Fruit fly (Drosophila melanogaster): ENCODE data around the gene by.

by gene

DNA sequence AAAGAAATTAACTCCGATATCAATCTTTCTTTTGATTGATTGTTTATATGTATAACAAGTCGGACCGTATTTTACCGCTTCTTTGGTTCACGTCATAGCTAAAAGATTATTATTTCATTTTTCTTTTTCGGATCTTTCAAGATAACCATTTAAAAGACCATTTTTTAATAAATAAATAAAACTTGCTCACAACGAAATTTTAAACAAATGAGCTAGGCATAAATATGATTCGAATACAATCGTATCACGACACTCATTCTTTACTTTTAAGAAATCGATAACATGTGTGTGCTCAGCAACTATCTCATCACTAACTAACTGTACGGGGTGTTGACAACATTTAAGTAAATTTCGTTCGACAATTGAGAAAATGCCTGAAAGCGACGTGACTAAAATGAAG is 28.5 kb downstream of the by start, which contains the start of gene CG8149 (continued):
- peak; percentile 42 for TF ChIP-seq sd (tag; optimal IDR thresholded peaks at IDR 0.05)
- no peak for TF ChIP-seq Hmr (GFP tag; optimal IDR thresholded peaks at IDR 0.05)
- TF ChIP-seq HLH54F (GFP tag; optimal IDR thresholded peaks at IDR 0.05) = no peak
- peak; percentile 86 for TF ChIP-seq hb (GFP tag; IDR thresholded peaks at IDR 0.05; ENCODE audit: partially characterized antibody)
- TF ChIP-seq CG15073 (GFP tag; optimal IDR thresholded peaks at IDR 0.05) = no peak
- TF ChIP-seq insv (GFP tag; optimal IDR thresholded peaks at IDR 0.05) = peak in 1 of 2 experiments; percentile 17
- TF ChIP-seq Elba2 (GFP tag; optimal IDR thresholded peaks at IDR 0.05) = no peak
- peak; percentile 60 for TF ChIP-seq CG12391 (tag; optimal IDR thresholded peaks at IDR 0.05)
- TF ChIP-seq CG13287 (GFP tag; IDR thresholded peaks at IDR 0.05; ENCODE audit: partially characterized antibody) = peak; percentile 98
- no peak for TF ChIP-seq CG3163 (GFP tag; optimal IDR thresholded peaks at IDR 0.05)
- no peak for TF ChIP-seq chm (GFP tag; IDR thresholded peaks at IDR 0.05)
- peak; percentile 51 for TF ChIP-seq Lhr (GFP tag; optimal IDR thresholded peaks at IDR 0.05)
- TF ChIP-seq CG1529 (GFP tag; optimal IDR thresholded peaks at IDR 0.05) = no peak
- peak; percentile 3 for TF ChIP-seq Meics (GFP tag; optimal IDR thresholded peaks at IDR 0.05)
- TF ChIP-seq Antp (GFP tag; optimal IDR thresholded peaks at IDR 0.05) = no peak
- peak; percentile 77; the same call in 2 of the 3 replicates for TF ChIP-seq Opbp (GFP tag; IDR thresholded peaks at IDR 0.05; ENCODE audit: partially characterized antibody)
- peak; percentile 93 for TF ChIP-seq CG6791 (GFP tag; IDR thresholded peaks at IDR 0.05; ENCODE audit: partially characterized antibody)
- no peak for TF ChIP-seq cato (GFP tag; optimal IDR thresholded peaks at IDR 0.05; ENCODE audit: borderline replicate concordance)
- TF ChIP-seq CG10654 (GFP tag; optimal IDR thresholded peaks at IDR 0.05) = no peak
- no peak for TF ChIP-seq en (GFP tag; optimal IDR thresholded peaks at IDR 0.05)
- TF ChIP-seq PHDP (tag; optimal IDR thresholded peaks at IDR 0.05) = peak; percentile 41
- TF ChIP-seq Optix (GFP tag; IDR thresholded peaks at IDR 0.05) = no peak
- peak; percentile 66 for TF ChIP-seq Ets97D (GFP tag; optimal IDR thresholded peaks at IDR 0.05)
- peak; percentile 60 for TF ChIP-seq row (GFP tag; IDR thresholded peaks at IDR 0.05)
- no peak for TF ChIP-seq CG13624 (GFP tag; optimal IDR thresholded peaks at IDR 0.05)
- peak; percentile 69 for TF ChIP-seq Vsx1 (GFP tag; optimal IDR thresholded peaks at IDR 0.05)
- no peak for TF ChIP-seq CG4404 (GFP tag; IDR thresholded peaks at IDR 0.05)
- TF ChIP-seq CG12744 (GFP tag; optimal IDR thresholded peaks at IDR 0.05) = no peak
- TF ChIP-seq CG17186 (GFP tag; optimal IDR thresholded peaks at IDR 0.05) = peak; percentile 40
- TF ChIP-seq bab2 (GFP tag; optimal IDR thresholded peaks at IDR 0.05) = peak; percentile 33
- no peak for TF ChIP-seq CG18764 (GFP tag; optimal IDR thresholded peaks at IDR 0.05)
- peak; percentile 33 for TF ChIP-seq CG10147 (GFP tag; optimal IDR thresholded peaks at IDR 0.05)
- no peak for TF ChIP-seq tio (GFP tag; optimal IDR thresholded peaks at IDR 0.05)
- TF ChIP-seq CG13296 (GFP tag; optimal IDR thresholded peaks at IDR 0.05) = no peak
- peak; percentile 72 for TF ChIP-seq CG30020 (tag; optimal IDR thresholded peaks at IDR 0.05)
- TF ChIP-seq corto (GFP tag; optimal IDR thresholded peaks at IDR 0.05) = no peak
- TF ChIP-seq CG12219 (GFP tag; optimal IDR thresholded peaks at IDR 0.05) = no peak
- peak; percentile 75 for TF ChIP-seq CG9797 (GFP tag; optimal IDR thresholded peaks at IDR 0.05)
- TF ChIP-seq CG15479 (GFP tag; optimal IDR thresholded peaks at IDR 0.05) = no peak
- TF ChIP-seq CG33557 (GFP tag; optimal IDR thresholded peaks at IDR 0.05) = no peak
- no peak for TF ChIP-seq ro (GFP tag; IDR thresholded peaks at IDR 0.05)
- peak; percentile 83 for TF ChIP-seq CG2116 (GFP tag; optimal IDR thresholded peaks at IDR 0.05)
- no peak for TF ChIP-seq ham (GFP tag; IDR thresholded peaks at IDR 0.05)
- no peak for TF ChIP-seq Jarid2 (GFP tag; optimal IDR thresholded peaks at IDR 0.05)
- TF ChIP-seq CTCF (GFP tag; optimal IDR thresholded peaks at IDR 0.05) = peak; percentile 16
- peak; percentile 5 for TF ChIP-seq lilli (GFP tag; optimal IDR thresholded peaks at IDR 0.05)
- no peak for TF ChIP-seq Usf (GFP tag; optimal IDR thresholded peaks at IDR 0.05)
- no peak for TF ChIP-seq yki (optimal IDR thresholded peaks at IDR 0.05)
- TF ChIP-seq Ssrp (tag; optimal IDR thresholded peaks at IDR 0.05) = peak; percentile 15
- TF ChIP-seq fru (optimal IDR thresholded peaks at IDR 0.05) = no peak
- peak; percentile 41 for TF ChIP-seq sug (tag; optimal IDR thresholded peaks at IDR 0.05)
- no peak for TF ChIP-seq CG9727 (GFP tag; optimal IDR thresholded peaks at IDR 0.05)
